Fruit fly (Drosophila melanogaster) whole organism: ENCODE data around the gene CG43163.

Experiments
- CG8478 ChIP-seq: fragments of >200 bp; optimal IDR thresholded peaks from 2 replicates; lab custom pipeline; 2018; ENCODE audit warnings: inconsistent platforms
- Dll ChIP-seq: fragments of >200 bp; optimal IDR thresholded peaks from 2 replicates; lab custom pipeline; 2017
- EcR ChIP-seq, 2 experiments: fragments of >200 bp; optimal IDR thresholded peaks; 2 replicates each; lab custom pipeline; 2017; ENCODE audit warnings: missing biosample characterization in 2 of 2, missing genetic modification characterization in 2 of 2, missing genetic modification reagents in 2 of 2
- psq ChIP-seq: fragments of >200 bp; optimal IDR thresholded peaks from 2 replicates; lab custom pipeline; 2017
- usp ChIP-seq: fragments of >200 bp; optimal IDR thresholded peaks from 2 replicates; lab custom pipeline; 2017; ENCODE audit warnings: missing biosample characterization, missing genetic modification characterization, mixed read lengths

DNA sequence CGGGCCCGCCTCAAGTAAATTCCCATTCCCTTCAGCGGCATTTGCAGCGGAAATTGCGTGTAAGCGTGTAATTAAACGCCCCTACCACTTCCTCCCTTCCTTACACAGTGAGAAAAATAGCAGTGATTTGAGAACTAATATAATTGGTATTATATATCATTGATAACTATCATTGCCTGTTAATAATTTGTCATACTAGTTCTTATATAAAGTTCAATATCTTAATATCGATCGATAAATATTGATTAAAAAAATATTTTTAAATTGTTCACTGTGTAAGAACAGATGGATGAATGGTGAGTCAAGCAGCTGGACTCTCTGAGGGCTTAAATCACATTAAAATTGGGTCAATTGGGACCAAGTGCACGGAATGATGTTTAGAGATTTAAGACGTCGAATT, 61.9 kb downstream of the CG43163 start:
- TF ChIP-seq EcR (GFP tag; optimal IDR thresholded peaks at IDR 0.05; lab: Kevin White, UChicago) (no peak), usp (GFP tag; lab: Kevin White, UChicago) (no peak), Dll (lab: Kevin White, UChicago) (no peak), CG8478 (lab: Kevin White, UChicago) (no peak), psq (lab: Kevin White, UChicago) (no peak)
